Worm (Caenorhabditis elegans) whole organism, young adult: ENCODE results near the gene nhr-128.

Experiments used
- Y95B8A.8 ChIP-seq: fragments of 200-800 bp; sonication (Bioruptor generic); IDR thresholded peaks from 2 replicates; pipeline ENCODE4 v1.3.6; 2022; ENCODE audit warnings: missing genetic modification reagents, missing genetic modification characterization, missing compliant biosample characterization
- dpl-1 ChIP-seq: fragments of 150-350 bp; optimal IDR thresholded peaks from 2 replicates; lab custom pipeline; 2014; ENCODE audit warnings: missing biosample characterization, missing genetic modification reagents, missing genetic modification characterization
- let-526 ChIP-seq: fragments of 200-800 bp; sonication (Bioruptor generic); IDR thresholded peaks from 2 replicates; pipeline ENCODE4 v1.3.6; 2022; ENCODE audit warnings: missing genetic modification reagents, missing genetic modification characterization, missing compliant biosample characterization
- let-607 ChIP-seq, 2 experiments: fragments of 200-800 bp in 1 of 2; sonication (Bioruptor generic) in 1 of 2; sonication (generic microtip) in 1 of 2; optimal IDR thresholded peaks; 2 replicates each; lab custom pipeline; 2016 to 2018; ENCODE audit warnings: mild to moderate bottlenecking in 2 of 2, missing compliant biosample characterization in 2 of 2, missing genetic modification characterization in 2 of 2, moderate library complexity in 2 of 2, missing genotype in 1 of 2
- lsl-1 ChIP-seq: fragments of 200-800 bp; sonication (Bioruptor generic); optimal IDR thresholded peaks from 2 replicates; lab custom pipeline; 2018; ENCODE audit warnings: mild to moderate bottlenecking, missing genetic modification characterization, moderate library complexity, missing compliant biosample characterization
- nhr-120 ChIP-seq: fragments of 200-800 bp; sonication (Bioruptor generic); IDR thresholded peaks from 2 replicates; pipeline ENCODE4 v1.3.6; 2022; ENCODE audit warnings: missing genetic modification characterization, missing compliant biosample characterization
- rec-8 ChIP-seq, 2 experiments: sonication (generic microtip); optimal IDR thresholded peaks; 2 replicates each; lab custom pipeline; 2016; ENCODE audit warnings: mild to moderate bottlenecking in 2 of 2, missing genetic modification characterization in 2 of 2, missing genetic modification reagents in 2 of 2, missing genotype in 2 of 2, missing biosample characterization in 1 of 2, missing compliant biosample characterization in 1 of 2, moderate library complexity in 1 of 2
- unc-130 ChIP-seq: sonication (generic microtip); optimal IDR thresholded peaks from 2 replicates; lab custom pipeline; 2016; ENCODE audit warnings: missing genetic modification reagents, missing genetic modification characterization, missing compliant biosample characterization

ce11 chrV:2254553-2255124 lies 32.8 kb downstream of the nhr-128 start, which contains the start of gene str-253:
- no peak for TF ChIP-seq dpl-1 (GFP tag; lab: Kevin White, UChicago)
- no peak for TF ChIP-seq nhr-120 (GFP tag; lab: Robert Waterston, UW)
- no peak for TF ChIP-seq let-607 (tag; optimal IDR thresholded peaks at IDR 0.05; lab: Kevin White, UChicago)
- TF ChIP-seq rec-8 (tag; optimal IDR thresholded peaks at IDR 0.05; lab: Kevin White, UChicago): no peak
- TF ChIP-seq let-526 (GFP tag; lab: Robert Waterston, UW): no peak
- no peak for TF ChIP-seq Y95B8A.8 (GFP tag; lab: Robert Waterston, UW)
- no peak for TF ChIP-seq lsl-1
- no peak for TF ChIP-seq unc-130 (GFP tag; lab: Kevin White, UChicago)
